Worm (Caenorhabditis elegans) whole organism, mixed stage, embryonic: ENCODE data around the gene srw-38.

Experiments used
- M03D4.4 ChIP-seq: sonication (generic microtip); optimal IDR thresholded peaks from 2 replicates; lab custom pipeline; 2017; ENCODE audit warnings: mild to moderate bottlenecking, missing genetic modification characterization, missing compliant biosample characterization
- bed-3 ChIP-seq: fragments of 200-800 bp; sonication (Bioruptor generic); optimal IDR thresholded peaks from 3 replicates; lab custom pipeline; 2018; ENCODE audit warnings: mild to moderate bottlenecking, missing genetic modification characterization, moderate library complexity, missing compliant biosample characterization
- blmp-1 ChIP-seq: fragments of 150-350 bp; optimal IDR thresholded peaks from 2 replicates; lab custom pipeline; 2014; ENCODE audit warnings: missing biosample characterization, missing genetic modification characterization
- ceh-39 ChIP-seq: fragments of 150-350 bp; optimal IDR thresholded peaks from 2 replicates; lab custom pipeline; 2014; ENCODE audit warnings: missing biosample characterization, missing genetic modification characterization
- ceh-43 ChIP-seq: fragments of 200-800 bp; sonication (Bioruptor generic); optimal IDR thresholded peaks from 2 replicates; lab custom pipeline; 2018; ENCODE audit warnings: mild to moderate bottlenecking, missing genetic modification characterization, moderate library complexity, missing compliant biosample characterization
- ceh-83 ChIP-seq: fragments of 200-800 bp; sonication (Bioruptor generic); optimal IDR thresholded peaks from 2 replicates; lab custom pipeline; 2018; ENCODE audit warnings: mild to moderate bottlenecking, missing genetic modification characterization, missing compliant biosample characterization
- ces-1 ChIP-seq: fragments of 150-350 bp; optimal IDR thresholded peaks from 2 replicates; lab custom pipeline; 2014; ENCODE audit warnings: missing biosample characterization, missing genetic modification reagents, missing genetic modification characterization
- cnd-1 ChIP-seq: fragments of 200-800 bp; sonication (Bioruptor generic); optimal IDR thresholded peaks from 2 replicates; lab custom pipeline; 2018; ENCODE audit warnings: mild to moderate bottlenecking, missing genetic modification characterization, missing compliant biosample characterization
- drap-1 ChIP-seq: fragments of 200-800 bp; sonication (Bioruptor generic); optimal IDR thresholded peaks from 3 replicates; lab custom pipeline; 2018; ENCODE audit warnings: mild to moderate bottlenecking, missing genetic modification characterization, missing compliant biosample characterization
- elt-1 ChIP-seq: sonication (generic microtip); optimal IDR thresholded peaks from 2 replicates; lab custom pipeline; 2017; ENCODE audit warnings: missing genetic modification characterization, mild to moderate bottlenecking, missing compliant biosample characterization, antibody characterized with exemption, moderate library complexity, borderline replicate concordance; ENCODE audit not compliant: insufficient read depth
- flh-1 ChIP-seq: fragments of 200-800 bp; sonication (Bioruptor generic); optimal IDR thresholded peaks from 2 replicates; lab custom pipeline; 2018; ENCODE audit warnings: mild to moderate bottlenecking, missing genetic modification characterization, moderate library complexity, missing compliant biosample characterization
- ham-2 ChIP-seq: fragments of 200-800 bp; sonication (Bioruptor generic); optimal IDR thresholded peaks from 2 replicates; lab custom pipeline; 2018; ENCODE audit warnings: mild to moderate bottlenecking, missing genetic modification characterization, missing compliant biosample characterization
- hlh-1 ChIP-seq: fragments of 150-350 bp; optimal IDR thresholded peaks from 2 replicates; lab custom pipeline; 2014; ENCODE audit warnings: missing biosample characterization, missing genetic modification reagents, missing genetic modification characterization
- lin-13 ChIP-seq: fragments of 150-350 bp; optimal IDR thresholded peaks from 2 replicates; lab custom pipeline; 2014; ENCODE audit warnings: missing biosample characterization, missing genetic modification characterization
- lin-32 ChIP-seq: fragments of 200-800 bp; sonication (Bioruptor generic); optimal IDR thresholded peaks from 2 replicates; lab custom pipeline; 2018; ENCODE audit warnings: mild to moderate bottlenecking, missing genetic modification characterization, missing compliant biosample characterization
- lsy-2 ChIP-seq: fragments of 150-350 bp; optimal IDR thresholded peaks from 2 replicates; lab custom pipeline; 2014; ENCODE audit warnings: missing biosample characterization, missing genetic modification characterization
- mab-5 ChIP-seq: fragments of 150-350 bp; optimal IDR thresholded peaks from 2 replicates; lab custom pipeline; 2014; ENCODE audit warnings: missing biosample characterization, missing genetic modification characterization
- mep-1 ChIP-seq: fragments of 150-350 bp; optimal IDR thresholded peaks from 2 replicates; lab custom pipeline; 2017; ENCODE audit warnings: missing biosample characterization, missing genetic modification reagents, missing genetic modification characterization, inconsistent platforms
- mls-2 ChIP-seq: sonication (generic microtip); optimal IDR thresholded peaks from 2 replicates; lab custom pipeline; 2016; ENCODE audit warnings: mild to moderate bottlenecking, missing genetic modification characterization, moderate library complexity, missing compliant biosample characterization
- nhr-12 ChIP-seq: fragments of 150-350 bp; optimal IDR thresholded peaks from 2 replicates; lab custom pipeline; 2014; ENCODE audit warnings: missing biosample characterization, missing genetic modification characterization
- nhr-2 ChIP-seq: fragments of 150-350 bp; optimal IDR thresholded peaks from 2 replicates; lab custom pipeline; 2014; ENCODE audit warnings: missing biosample characterization, missing genetic modification characterization
- nhr-237 ChIP-seq: fragments of 150-350 bp; optimal IDR thresholded peaks from 2 replicates; lab custom pipeline; 2014; ENCODE audit warnings: missing biosample characterization, missing genetic modification characterization
- nhr-28 ChIP-seq: fragments of 150-350 bp; optimal IDR thresholded peaks from 2 replicates; lab custom pipeline; 2014; ENCODE audit warnings: missing biosample characterization, missing genetic modification characterization
- nhr-76 ChIP-seq: sonication (generic microtip); optimal IDR thresholded peaks from 2 replicates; lab custom pipeline; 2017; ENCODE audit warnings: missing biosample characterization, missing genetic modification characterization
- pha-4 ChIP-seq: fragments of 150-350 bp; optimal IDR thresholded peaks from 2 replicates; lab custom pipeline; 2018; ENCODE audit warnings: missing biosample characterization, missing genetic modification reagents, missing genetic modification characterization
- sem-2 ChIP-seq: fragments of 200-800 bp; sonication (Bioruptor generic); optimal IDR thresholded peaks from 2 replicates; lab custom pipeline; 2018; ENCODE audit warnings: mild to moderate bottlenecking, missing genetic modification characterization, missing compliant biosample characterization
- snpc-4 ChIP-seq: fragments of 150-350 bp; optimal IDR thresholded peaks from 2 replicates; lab custom pipeline; 2014; ENCODE audit warnings: missing biosample characterization, missing genetic modification characterization
- unc-39 ChIP-seq: fragments of 150-350 bp; optimal IDR thresholded peaks from 2 replicates; lab custom pipeline; 2014; ENCODE audit warnings: missing biosample characterization, missing genetic modification characterization
- unc-62 ChIP-seq: fragments of 150-350 bp; optimal IDR thresholded peaks from 2 replicates; lab custom pipeline; 2014; ENCODE audit warnings: missing biosample characterization, missing genetic modification reagents, missing genetic modification characterization
- zip-8 ChIP-seq: fragments of 150-350 bp; optimal IDR thresholded peaks from 2 replicates; lab custom pipeline; 2014; ENCODE audit warnings: missing biosample characterization, missing genetic modification characterization
- ztf-11 ChIP-seq: fragments of 150-350 bp; optimal IDR thresholded peaks from 2 replicates; lab custom pipeline; 2014; ENCODE audit warnings: missing biosample characterization, missing genetic modification characterization

Gene srw-38

ce11 chrV:19856335-19856734, 20.1 kb downstream of the srw-38 start:
- TF ChIP-seq nhr-76 (tag; lab: Kevin White, UChicago) = no peak

ce11 chrV:19856933-19857332, 20.7 kb downstream of the srw-38 start:
- TF ChIP-seq unc-39 = no peak

- TF ChIP-seq bed-3 (GFP tag; lab: Kevin White, UChicago) (no peak), unc-39 (no peak), lin-13 (tag; lab: Kevin White, UChicago) (no peak), nhr-76 (tag; lab: Kevin White, UChicago) (no peak), lsy-2 (no peak), ces-1 (GFP tag; lab: Kevin White, UChicago) (no peak), mep-1 (tag; lab: Kevin White, UChicago) (no peak), zip-8 (tag; lab: Kevin White, UChicago) (no peak), sem-2 (GFP tag; lab: Kevin White, UChicago) (no peak), elt-1 (tag; lab: Kevin White, UChicago) (no peak), nhr-12 (tag; lab: Kevin White, UChicago) (no peak), nhr-237 (no peak), ceh-83 (GFP tag; lab: Kevin White, UChicago) (no peak), hlh-1 (tag; lab: Kevin White, UChicago) (no peak), lin-32 (no peak)
These were observed 21.1 kb downstream of the srw-38 start, which contains the start of gene Y116F11B.8 for ce11 chrV:19857334-19857733. Gene Y116F11B.8 (plus strand): TSS chrV:19857634.

ce11 chrV:19860225-19860624, 24.0 kb downstream of the srw-38 start:
- TF ChIP-seq sem-2 (GFP tag; lab: Kevin White, UChicago) = no peak
- TF ChIP-seq unc-39 = no peak
- no peak for TF ChIP-seq M03D4.4
- no peak for TF ChIP-seq mab-5 (tag; lab: Kevin White, UChicago)

- TF ChIP-seq nhr-76 (tag; lab: Kevin White, UChicago) (no peak), flh-1 (GFP tag; lab: Kevin White, UChicago) (no peak), hlh-1 (tag; lab: Kevin White, UChicago) (no peak), ceh-83 (GFP tag; lab: Kevin White, UChicago) (no peak), nhr-28 (tag; lab: Kevin White, UChicago) (no peak), elt-1 (tag; lab: Kevin White, UChicago) (no peak), mab-5 (tag; lab: Kevin White, UChicago) (no peak)
These were observed 31.6 kb downstream of the srw-38 start, which contains the start of gene Y116F11B.9 for ce11 chrV:19867883-19868282. Gene Y116F11B.9 (minus strand): TSS chrV:19867983.

ce11 chrV:19882916-19883315, 46.7 kb downstream of the srw-38 start, which contains the start of gene Y116F11B.13:
Gene Y116F11B.13 (plus strand): TSS chrV:19883216.
- TF ChIP-seq M03D4.4 = no peak
- no peak for TF ChIP-seq blmp-1
- TF ChIP-seq ham-2 (GFP tag; lab: Kevin White, UChicago) = no peak
- no peak for TF ChIP-seq lin-13 (tag; lab: Kevin White, UChicago)
- no peak for TF ChIP-seq ceh-39
- no peak for TF ChIP-seq ztf-11
- no peak for TF ChIP-seq ces-1 (GFP tag; lab: Kevin White, UChicago)
- no peak for TF ChIP-seq unc-39
- TF ChIP-seq drap-1 (GFP tag; lab: Kevin White, UChicago) = no peak
- no peak for TF ChIP-seq pha-4
- no peak for TF ChIP-seq snpc-4 (tag; lab: Kevin White, UChicago)
- TF ChIP-seq nhr-237 = no peak
- no peak for TF ChIP-seq cnd-1 (tag; lab: Kevin White, UChicago)
- no peak for TF ChIP-seq nhr-2 (tag; lab: Kevin White, UChicago)
- no peak for TF ChIP-seq zip-8 (tag; lab: Kevin White, UChicago)
- TF ChIP-seq mls-2 (tag; lab: Kevin White, UChicago) = no peak
- no peak for TF ChIP-seq unc-62 (GFP tag; lab: Kevin White, UChicago)
- TF ChIP-seq sem-2 (GFP tag; lab: Kevin White, UChicago) = no peak
- no peak for TF ChIP-seq nhr-12 (tag; lab: Kevin White, UChicago)
- no peak for TF ChIP-seq ceh-43 (GFP tag; lab: Kevin White, UChicago)
